Fruit fly (Drosophila melanogaster) whole organism, prepupa: Measurements from ENCODE around the gene CG32026.
A peak's percentile ranks its signal among the peaks of the same experiment; 100 is the strongest.

ENCODE experiments used
- CG10631 ChIP-seq: fragments of 200-800 bp; sonication (Bioruptor generic); optimal IDR thresholded peaks from 2 replicates; lab custom pipeline; 2016; ENCODE audit warnings: missing biosample characterization, missing genetic modification characterization
- CG10669 ChIP-seq: fragments of 200-800 bp; sonication (Bioruptor generic); optimal IDR thresholded peaks from 3 replicates; lab custom pipeline; 2018; ENCODE audit warnings: missing biosample characterization, mild to moderate bottlenecking, missing genetic modification characterization, moderate library complexity
- CG1621 ChIP-seq: fragments of 200-800 bp; sonication (Bioruptor generic); optimal IDR thresholded peaks from 3 replicates; lab custom pipeline; 2018; ENCODE audit warnings: missing biosample characterization, mild to moderate bottlenecking, missing genetic modification characterization
- CG16779 ChIP-seq: fragments of 200-800 bp; sonication (Bioruptor generic); optimal IDR thresholded peaks from 3 replicates; lab custom pipeline; 2017; ENCODE audit warnings: missing biosample characterization, mild to moderate bottlenecking, missing genetic modification characterization
- CG31627 ChIP-seq: fragments of 200-800 bp; sonication (Bioruptor generic); optimal IDR thresholded peaks from 3 replicates; lab custom pipeline; 2016; ENCODE audit warnings: missing biosample characterization, missing genetic modification characterization
- CG4318 ChIP-seq: fragments of 200-800 bp; sonication (Bioruptor generic); optimal IDR thresholded peaks from 3 replicates; lab custom pipeline; 2017; ENCODE audit warnings: missing biosample characterization, mild to moderate bottlenecking, missing genetic modification characterization
- CG6276 ChIP-seq: fragments of 200-800 bp; sonication (Bioruptor generic); optimal IDR thresholded peaks from 2 replicates; lab custom pipeline; 2017; ENCODE audit warnings: missing biosample characterization, mild to moderate bottlenecking, missing genetic modification characterization
- CG6808 ChIP-seq: fragments of 200-800 bp; sonication (Bioruptor generic); optimal IDR thresholded peaks from 3 replicates; lab custom pipeline; 2017; ENCODE audit warnings: missing biosample characterization, missing genetic modification characterization, mild to moderate bottlenecking, moderate library complexity, missing genetic modification reagents
- CG6854 ChIP-seq: fragments of 200-800 bp; sonication (Bioruptor generic); optimal IDR thresholded peaks from 2 replicates; lab custom pipeline; 2017; ENCODE audit warnings: missing biosample characterization, mild to moderate bottlenecking, missing genetic modification characterization
- CG8119 ChIP-seq: fragments of 200-800 bp; sonication (Bioruptor generic); IDR thresholded peaks from 3 replicates; pipeline ENCODE4 v1.3.6; 2022; ENCODE audit warnings: missing biosample characterization, missing genetic modification characterization
- CG8319 ChIP-seq: fragments of 200-800 bp; sonication (Bioruptor generic); optimal IDR thresholded peaks from 3 replicates; lab custom pipeline; 2016; ENCODE audit warnings: missing biosample characterization, missing genetic modification characterization
- CG8632 ChIP-seq: fragments of 200-800 bp; sonication (Bioruptor generic); optimal IDR thresholded peaks from 3 replicates; lab custom pipeline; 2016; ENCODE audit warnings: missing biosample characterization, missing genetic modification characterization
- Eip78C ChIP-seq: fragments of 200-800 bp; sonication (Bioruptor generic); peaks from one replicate; lab custom pipeline; 2016; ENCODE audit warnings: missing biosample characterization, missing genetic modification characterization
- Eip93F ChIP-seq: fragments of 200-800 bp; sonication (Bioruptor generic); optimal IDR thresholded peaks from 2 replicates; lab custom pipeline; 2016; ENCODE audit warnings: missing biosample characterization, mild to moderate bottlenecking, missing genetic modification characterization
- Ets96B ChIP-seq: fragments of 200-800 bp; optimal IDR thresholded peaks from 2 replicates; lab custom pipeline; 2019; ENCODE audit warnings: missing biosample characterization, mild to moderate bottlenecking, missing genetic modification characterization, moderate library complexity
- Gug ChIP-seq: fragments of 200-800 bp; sonication (Bioruptor generic); IDR thresholded peaks from 2 replicates; pipeline ENCODE4 v1.3.6; 2022; ENCODE audit warnings: missing biosample characterization, missing genetic modification characterization
- Met ChIP-seq: fragments of 200-800 bp; sonication (Bioruptor generic); optimal IDR thresholded peaks from 3 replicates; lab custom pipeline; 2016; ENCODE audit warnings: missing biosample characterization, missing genetic modification characterization
- OdsH ChIP-seq: fragments of 200-800 bp; sonication (Bioruptor generic); optimal IDR thresholded peaks from 3 replicates; lab custom pipeline; 2016; ENCODE audit warnings: missing biosample characterization, missing genetic modification characterization
- Sox102F ChIP-seq: fragments of 200-800 bp; sonication (Bioruptor generic); optimal IDR thresholded peaks from 2 replicates; lab custom pipeline; 2016; ENCODE audit warnings: missing biosample characterization, mild to moderate bottlenecking, missing genetic modification characterization
- Sox14 ChIP-seq: fragments of 200-800 bp; sonication (Bioruptor generic); optimal IDR thresholded peaks from 3 replicates; lab custom pipeline; 2016; ENCODE audit warnings: missing biosample characterization, missing genetic modification characterization
- acj6 ChIP-seq: fragments of 200-800 bp; sonication (Bioruptor generic); optimal IDR thresholded peaks from 3 replicates; lab custom pipeline; 2016; ENCODE audit warnings: missing biosample characterization, missing genetic modification characterization
- esn ChIP-seq: fragments of 200-800 bp; sonication (Bioruptor generic); optimal IDR thresholded peaks from 2 replicates; lab custom pipeline; 2016; ENCODE audit warnings: missing biosample characterization, mild to moderate bottlenecking, missing genetic modification characterization, moderate library complexity
- fkh ChIP-seq: fragments of 200-800 bp; sonication (Bioruptor generic); optimal IDR thresholded peaks from 3 replicates; lab custom pipeline; 2017; ENCODE audit warnings: missing biosample characterization, mild to moderate bottlenecking, missing genetic modification characterization, moderate library complexity
- lz ChIP-seq: fragments of 200-800 bp; sonication (Bioruptor generic); optimal IDR thresholded peaks from 3 replicates; lab custom pipeline; 2016; ENCODE audit warnings: missing biosample characterization, missing genetic modification characterization
- net ChIP-seq: fragments of 200-800 bp; sonication (Bioruptor generic); optimal IDR thresholded peaks from 3 replicates; lab custom pipeline; 2016; ENCODE audit warnings: missing biosample characterization, missing genetic modification characterization
- pdm3 ChIP-seq: fragments of 200-800 bp; sonication (Bioruptor generic); optimal IDR thresholded peaks from 3 replicates; lab custom pipeline; 2016; ENCODE audit warnings: missing biosample characterization, missing genetic modification characterization
- salr ChIP-seq, 2 experiments: fragments of 200-800 bp; sonication (Bioruptor generic); optimal IDR thresholded peaks; 3 replicates each; lab custom pipeline; 2016 to 2018; ENCODE audit warnings: missing biosample characterization in 2 of 2, missing genetic modification characterization in 2 of 2, mild to moderate bottlenecking in 1 of 2
- ss ChIP-seq, 2 experiments: fragments of 200-800 bp; sonication (Bioruptor generic); optimal IDR thresholded peaks; 2 replicates in 1 of 2; 3 replicates in 1 of 2; lab custom pipeline; 2017 to 2018; ENCODE audit warnings: mild to moderate bottlenecking in 2 of 2, missing biosample characterization in 2 of 2, missing genetic modification characterization in 2 of 2, moderate library complexity in 1 of 2
- svp ChIP-seq: fragments of 200-800 bp; sonication (Bioruptor generic); peaks from one replicate; lab custom pipeline; 2016; ENCODE audit warnings: missing biosample characterization, missing genetic modification characterization

CG32026 gene

dm6 chr3L:8827133-8827867, 9.0 kb upstream of the CG32026 start, which contains the start of gene dally (continued):
- TF ChIP-seq Sox14 (GFP tag; lab: Kevin White, UChicago) (peak; percentile 27), Ets96B (tag; lab: Kevin White, UChicago) (peak; percentile 13), Gug (no peak), CG10669 (peak; percentile 17), lz (peak; percentile 27), esn (peak; percentile 60), CG10631 (GFP tag; lab: Kevin White, UChicago) (no peak)

DNA sequence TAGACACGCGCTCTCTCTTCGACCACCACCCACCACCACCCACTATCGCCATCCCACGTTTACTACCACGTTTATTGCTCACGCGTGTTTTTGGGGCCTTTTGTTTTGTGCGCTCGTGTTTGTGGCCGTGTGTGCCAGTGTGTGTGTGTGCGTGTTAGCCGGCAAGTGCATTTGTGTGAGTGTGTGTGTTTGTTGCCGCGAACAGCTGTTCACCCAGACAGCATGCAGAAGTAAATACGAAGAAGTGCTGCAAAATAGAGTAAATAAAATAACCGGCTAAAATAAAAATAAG, 8.4 kb upstream of the CG32026 start:
- TF ChIP-seq net (GFP tag; lab: Kevin White, UChicago) (no peak), ss (GFP tag; optimal IDR thresholded peaks at IDR 0.05; lab: Kevin White, UChicago) (peak in 1 of 2 experiments; percentile 21)
- TF ChIP-seq, all 60 proteins: peak for 1

DNA sequence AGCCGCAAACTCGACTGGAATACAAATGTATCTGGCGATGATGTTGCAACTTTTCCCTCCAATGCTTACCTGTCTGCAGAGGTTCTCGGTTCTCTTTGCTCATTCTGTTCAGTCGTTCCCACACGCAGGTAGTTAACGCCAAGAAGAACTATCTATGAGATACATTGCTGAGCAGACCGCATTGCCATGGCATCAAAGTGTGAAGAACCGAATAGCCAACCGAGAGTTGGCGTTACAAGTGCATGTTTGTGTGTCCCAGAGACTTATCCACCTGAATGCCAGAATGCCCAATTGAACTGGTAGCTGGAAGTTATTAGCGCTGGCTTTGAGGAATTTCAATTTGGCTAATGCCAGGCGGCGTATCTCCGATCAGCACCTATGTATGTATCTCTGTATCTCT, 6.7 kb upstream of the CG32026 start:
- TF ChIP-seq CG6276: no peak
- peak; percentile 21 for TF ChIP-seq Eip78C
- TF ChIP-seq Met (GFP tag; lab: Kevin White, UChicago): no peak

DNA sequence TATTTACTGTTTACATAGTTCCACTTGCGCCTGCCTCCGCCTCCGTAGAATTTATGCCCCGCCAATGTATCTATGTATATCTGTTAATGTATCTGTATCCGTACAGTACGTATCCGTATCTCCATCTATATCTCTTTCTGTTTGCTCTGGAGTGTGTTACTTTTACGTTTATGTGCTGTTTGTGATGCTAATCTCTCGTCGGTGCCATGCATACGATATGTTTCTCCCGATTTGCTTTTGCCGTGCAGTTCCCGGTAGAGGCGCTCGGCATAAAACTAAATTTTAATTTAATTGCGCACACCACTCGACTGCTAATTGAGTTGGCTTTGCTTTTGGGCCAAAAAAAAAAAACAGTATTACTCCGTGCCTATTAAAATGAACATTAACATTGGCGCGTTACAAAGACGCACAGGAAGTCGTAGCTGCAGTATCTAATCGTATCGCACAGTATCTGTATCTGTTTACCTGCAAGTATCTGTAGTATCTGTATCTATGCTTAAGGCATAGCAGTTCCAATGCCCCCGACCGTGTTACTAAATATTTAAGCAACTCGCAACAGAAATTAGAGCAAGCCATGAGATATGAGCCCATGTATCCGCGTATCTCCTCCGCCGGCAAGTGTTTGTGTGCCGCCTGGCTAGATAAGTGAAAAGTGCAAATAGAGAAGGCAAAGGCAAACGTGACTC, 6.1 kb upstream of the CG32026 start:
- TF ChIP-seq CG6808: no peak
- TF ChIP-seq Eip78C: peak; percentile 69
- peak; percentile 57 for TF ChIP-seq fkh (GFP tag; lab: Kevin White, UChicago)

dm6 chr3L:8830954-8831353, 5.3 kb upstream of the CG32026 start:
- TF ChIP-seq Eip93F (no peak), Sox102F (no peak), CG10669 (no peak), svp (no peak), Sox14 (GFP tag; lab: Kevin White, UChicago) (no peak), net (GFP tag; lab: Kevin White, UChicago) (no peak), CG8632 (GFP tag; lab: Kevin White, UChicago) (no peak), pdm3 (no peak), acj6 (GFP tag; lab: Kevin White, UChicago) (no peak), OdsH (GFP tag; lab: Kevin White, UChicago) (no peak), CG6854 (no peak), CG8319 (GFP tag; lab: Kevin White, UChicago) (no peak), CG8119 (GFP tag; lab: Robert Waterston, UW) (no peak), CG4318 (GFP tag; lab: Kevin White, UChicago) (no peak), ss (GFP tag; optimal IDR thresholded peaks at IDR 0.05; lab: Kevin White, UChicago) (no peak), CG1621 (no peak)

DNA sequence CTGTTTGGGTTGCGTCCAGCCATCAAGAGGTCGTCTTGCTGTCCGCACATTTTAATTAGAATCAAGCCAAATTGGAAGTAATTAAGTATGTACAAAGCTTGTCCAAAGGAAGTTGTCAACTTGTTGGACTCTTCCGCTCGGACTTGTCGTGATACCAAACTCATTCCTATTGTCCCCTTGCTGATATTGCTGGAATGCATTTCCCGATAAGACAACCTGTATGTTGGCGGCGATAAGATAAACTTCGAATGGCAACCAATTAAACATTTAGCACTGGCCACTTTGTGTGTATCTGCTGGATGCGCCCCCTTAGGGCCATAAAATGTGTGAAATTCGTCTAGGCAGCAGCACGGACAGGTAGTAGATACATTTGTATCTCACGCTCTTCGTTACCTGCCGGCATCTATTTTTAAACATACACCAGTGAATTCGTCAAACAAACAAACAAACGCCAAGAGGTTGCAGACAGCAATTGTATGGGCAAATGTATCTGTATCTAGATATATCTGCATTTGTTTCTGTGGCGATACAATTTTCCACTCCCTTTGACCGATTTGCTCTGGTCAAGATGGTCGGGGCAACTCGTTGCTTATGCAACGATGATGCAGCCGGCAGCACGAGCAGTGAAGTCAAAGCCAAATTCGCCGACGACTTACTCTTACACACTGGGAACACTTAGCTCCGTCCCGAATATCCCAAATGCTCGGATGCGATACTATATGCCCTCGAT, 3.4 kb upstream of the CG32026 start:
- TF ChIP-seq OdsH (GFP tag; lab: Kevin White, UChicago): no peak
- peak; percentile 25 for TF ChIP-seq Eip78C
- no peak for TF ChIP-seq salr (GFP tag; optimal IDR thresholded peaks at IDR 0.05; lab: Kevin White, UChicago)
- TF ChIP-seq CG16779 (tag; lab: Kevin White, UChicago): no peak
- TF ChIP-seq CG31627: no peak
- TF ChIP-seq CG8119 (GFP tag; lab: Robert Waterston, UW): no peak
- TF ChIP-seq, all 60 proteins: peak for 1
